Worm (Caenorhabditis elegans): ENCODE measurements around the gene ZK563.7.

ZK563.7 gene

DNA sequence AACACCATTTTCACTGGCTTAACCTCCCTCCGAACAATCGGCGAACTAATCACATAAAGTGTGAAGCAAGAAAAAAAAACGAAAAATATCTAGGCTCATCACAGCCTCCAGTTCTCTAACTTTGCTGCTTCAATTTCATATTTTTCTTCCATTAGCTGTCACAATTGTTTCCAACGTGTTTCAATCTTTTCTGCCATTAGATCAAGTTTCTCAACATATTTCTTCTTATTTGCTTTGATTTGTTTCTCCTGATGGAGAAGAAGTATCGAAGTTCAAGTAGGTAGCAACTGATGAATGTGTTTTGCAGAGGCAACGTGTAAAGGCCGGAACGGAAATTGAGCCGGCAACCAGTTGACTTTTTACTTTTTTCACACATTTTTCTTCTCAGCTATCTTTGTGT, at the start of gene ZK563.7:
ZK563.7 (plus strand) TSS at position 301 of the 400 bp plus-strand sequence.
- TF ChIP-seq ama-1 (optimal IDR thresholded peaks at IDR 0.05) = no peak
- TF ChIP-seq lsy-2 (tag; optimal IDR thresholded peaks at IDR 0.05) = no peak
- no peak for TF ChIP-seq mdl-1 (tag; optimal IDR thresholded peaks at IDR 0.05)

DNA sequence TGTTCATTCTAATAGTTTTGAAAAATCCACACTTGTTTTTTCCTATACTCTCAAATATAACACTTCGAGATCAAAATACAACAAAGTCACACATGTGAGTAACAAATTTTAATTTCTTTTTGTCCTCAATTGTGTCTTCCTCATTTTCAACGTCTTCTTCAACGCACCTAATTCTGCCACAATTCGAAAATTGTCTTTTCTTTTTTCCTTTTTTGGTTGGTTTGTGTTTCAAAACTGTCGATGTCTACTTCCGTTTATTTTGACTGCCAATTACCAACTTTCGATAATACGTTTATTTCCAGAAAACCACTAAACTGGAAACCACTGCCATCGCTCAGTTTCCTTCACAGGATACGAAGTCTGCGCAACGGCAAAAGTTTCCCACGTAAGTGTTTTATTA, 47.4 kb upstream of the ZK563.7 start, which contains the start of gene F11D5.1:
F11D5.1 (plus strand) TSS at position 301 of the 400 bp plus-strand sequence.
- TF ChIP-seq unc-55 (GFP tag; optimal IDR thresholded peaks at IDR 0.05) (no peak), lsy-2 (tag; optimal IDR thresholded peaks at IDR 0.05) (no peak), alr-1 (tag; optimal IDR thresholded peaks at IDR 0.05) (no peak), nhr-77 (tag; optimal IDR thresholded peaks at IDR 0.05) (no peak), nhr-129 (tag; optimal IDR thresholded peaks at IDR 0.05) (no peak), C34F6.9 (tag; optimal IDR thresholded peaks at IDR 0.05) (no peak), ceh-82 (tag; optimal IDR thresholded peaks at IDR 0.05) (no peak), zag-1 (tag; optimal IDR thresholded peaks at IDR 0.05) (no peak), sem-4 (tag; optimal IDR thresholded peaks at IDR 0.05) (no peak)

DNA sequence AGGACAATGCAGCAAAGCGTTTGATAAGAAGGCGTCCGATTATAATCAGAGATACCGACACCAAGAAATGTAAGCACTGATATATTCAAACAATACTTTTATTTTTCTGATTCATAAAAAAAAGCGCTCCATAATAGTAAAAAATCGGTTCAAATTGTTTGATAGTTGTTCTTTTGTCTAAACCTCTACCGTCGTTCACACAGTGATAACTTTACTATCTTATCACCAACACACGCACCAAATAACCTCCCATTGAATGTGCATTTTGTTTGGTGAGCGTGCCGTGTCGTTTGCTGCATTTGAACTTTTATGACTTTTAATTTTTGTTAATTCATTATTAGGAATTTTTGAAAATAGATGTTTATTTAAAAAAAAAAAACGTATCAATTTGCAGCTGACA, 46.2 kb upstream of the ZK563.7 start:
- TF ChIP-seq blmp-1 (tag; optimal IDR thresholded peaks at IDR 0.05; ENCODE audit: insufficient read depth) (no peak), F13H6.1 (tag; optimal IDR thresholded peaks at IDR 0.05) (peak; percentile 29), sma-9 (GFP tag; optimal IDR thresholded peaks at IDR 0.05) (peak; percentile 29), sma-9 (tag; optimal IDR thresholded peaks at IDR 0.05) (no peak), elt-1 (tag; optimal IDR thresholded peaks at IDR 0.05) (no peak), alr-1 (tag; optimal IDR thresholded peaks at IDR 0.05) (no peak), gmeb-1 (tag; optimal IDR thresholded peaks at IDR 0.05) (no peak), crh-2 (tag; optimal IDR thresholded peaks at IDR 0.05) (peak; percentile 1), fos-1 (tag; optimal IDR thresholded peaks at IDR 0.05) (peak; percentile 90), elt-3 (tag; optimal IDR thresholded peaks at IDR 0.05) (no peak), skn-1 (tag; optimal IDR thresholded peaks at IDR 0.05) (peak; percentile 36)

DNA sequence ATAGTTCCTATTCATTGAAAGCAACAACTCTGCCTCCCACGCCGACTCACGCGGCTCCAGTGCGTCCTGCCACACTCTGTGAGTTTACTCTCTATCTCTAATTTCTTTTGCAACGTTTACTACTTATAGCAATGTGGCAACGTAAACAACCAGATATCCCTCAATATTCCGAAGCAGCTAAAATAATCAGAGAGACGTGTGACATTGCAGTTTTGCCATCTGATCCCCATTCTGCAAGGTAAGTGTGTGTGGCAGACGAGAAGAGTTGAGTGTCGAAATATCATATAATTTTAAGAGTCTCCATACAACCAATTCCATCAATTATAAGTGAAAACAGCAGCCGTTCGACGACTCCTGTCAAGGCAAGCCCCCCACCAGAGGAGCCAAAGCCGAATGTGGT, 40.4 kb upstream of the ZK563.7 start:
- TF ChIP-seq elt-3 (tag; optimal IDR thresholded peaks at IDR 0.05) (no peak), ztf-1 (GFP tag; conservative IDR thresholded peaks at IDR 0.05) (no peak), nhr-11 (tag; optimal IDR thresholded peaks at IDR 0.05) (no peak), lin-11 (tag; optimal IDR thresholded peaks at IDR 0.05) (peak; percentile 13), Y55F3AM.14 (GFP tag; optimal IDR thresholded peaks at IDR 0.05) (no peak), skn-1 (tag; optimal IDR thresholded peaks at IDR 0.05) (no peak), lsy-2 (tag; optimal IDR thresholded peaks at IDR 0.05) (peak in 1 of 2 experiments; percentile 6), lin-39 (tag; optimal IDR thresholded peaks at IDR 0.05) (no peak), zag-1 (tag; optimal IDR thresholded peaks at IDR 0.05) (no peak), ztf-11 (tag; optimal IDR thresholded peaks at IDR 0.05) (no peak), crh-2 (tag; optimal IDR thresholded peaks at IDR 0.05) (no peak), mbf-1 (tag; optimal IDR thresholded peaks at IDR 0.05) (no peak), F13H6.1 (tag; optimal IDR thresholded peaks at IDR 0.05) (no peak), C34F6.9 (tag; optimal IDR thresholded peaks at IDR 0.05) (peak; percentile 36), nhr-23 (tag; optimal IDR thresholded peaks at IDR 0.05) (no peak), egl-27 (tag; optimal IDR thresholded peaks at IDR 0.05) (no peak), R02D3.7 (tag; optimal IDR thresholded peaks at IDR 0.05) (no peak), nhr-129 (tag; optimal IDR thresholded peaks at IDR 0.05) (peak; percentile 29), unc-39 (tag; optimal IDR thresholded peaks at IDR 0.05) (no peak), ceh-82 (tag; optimal IDR thresholded peaks at IDR 0.05) (no peak), mdl-1 (tag; optimal IDR thresholded peaks at IDR 0.05) (no peak)

DNA sequence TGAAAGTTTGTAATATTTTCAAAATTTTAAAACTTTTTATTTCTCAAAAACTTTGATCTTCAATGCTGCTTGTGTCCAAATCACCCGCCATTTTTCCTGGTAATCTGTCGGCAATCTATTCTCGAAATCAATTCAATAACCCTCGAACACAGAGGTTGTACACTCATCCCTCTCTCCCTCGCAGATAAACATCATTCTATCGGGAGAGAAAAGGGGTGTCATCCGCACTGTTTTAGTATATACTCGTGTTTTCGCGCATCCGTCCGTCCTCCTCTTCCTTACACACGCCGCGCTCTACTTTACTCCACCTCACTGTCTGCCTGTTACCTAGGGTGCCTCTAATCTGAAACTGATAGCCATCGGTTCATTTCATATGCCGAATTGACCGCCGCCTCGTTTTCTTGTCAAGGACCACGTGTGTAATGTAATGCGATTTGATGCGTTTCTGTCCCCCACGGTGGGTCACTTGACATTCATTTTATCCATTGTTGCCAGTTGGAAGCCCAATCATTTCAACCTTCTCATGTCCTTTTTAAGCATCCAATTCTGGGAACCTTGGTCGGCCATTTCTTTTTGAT, 36.6 kb upstream of the ZK563.7 start:
- peak; percentile 24 for TF ChIP-seq nhr-129 (tag; optimal IDR thresholded peaks at IDR 0.05)
- no peak for TF ChIP-seq mdl-1 (tag; optimal IDR thresholded peaks at IDR 0.05)
- TF ChIP-seq nhr-23 (tag; optimal IDR thresholded peaks at IDR 0.05) = no peak
- no peak for TF ChIP-seq mab-5 (tag; optimal IDR thresholded peaks at IDR 0.05)
- TF ChIP-seq nhr-25 (tag; optimal IDR thresholded peaks at IDR 0.05) = peak; percentile 74
- TF ChIP-seq sma-9 (GFP tag; optimal IDR thresholded peaks at IDR 0.05) = peak; percentile 1
- no peak for TF ChIP-seq sma-9 (tag; optimal IDR thresholded peaks at IDR 0.05)
- peak; percentile 23 for TF ChIP-seq ceh-16 (tag; optimal IDR thresholded peaks at IDR 0.05)
